Fruit fly (Drosophila melanogaster) whole organism, embryonic: ENCODE measurements around the gene hyd.

ENCODE experiments used
- Abd-B ChIP-seq: fragments of 200-800 bp; sonication (Bioruptor generic); optimal IDR thresholded peaks from 2 replicates; lab custom pipeline; 2018; ENCODE audit warnings: missing biosample characterization, mild to moderate bottlenecking, missing genetic modification characterization, moderate library complexity
- BtbVII ChIP-seq: fragments of 200-800 bp; sonication (Bioruptor generic); optimal IDR thresholded peaks from 3 replicates; lab custom pipeline; 2017; ENCODE audit warnings: missing biosample characterization, mild to moderate bottlenecking, missing genetic modification characterization
- Bteb2 ChIP-seq: fragments of 200-800 bp; sonication (Bioruptor generic); optimal IDR thresholded peaks from 2 replicates; lab custom pipeline; 2016; ENCODE audit warnings: missing biosample characterization, missing genetic modification characterization
- CG10366 ChIP-seq: fragments of 200-800 bp; sonication (Bioruptor generic); IDR thresholded peaks from 2 replicates; pipeline ENCODE4 v1.3.6; 2022; ENCODE audit warnings: missing biosample characterization, missing genetic modification characterization
- CG11696 ChIP-seq: fragments of 200-800 bp; sonication (Bioruptor generic); IDR thresholded peaks from 2 replicates; pipeline ENCODE4 v1.3.6; 2022; ENCODE audit warnings: missing biosample characterization, missing genetic modification characterization
- CG12391 ChIP-seq: fragments of 200-800 bp; sonication (Bioruptor generic); optimal IDR thresholded peaks from 3 replicates; lab custom pipeline; 2018; ENCODE audit warnings: missing biosample characterization, mild to moderate bottlenecking, missing genetic modification characterization, moderate library complexity
- CG12769 ChIP-seq: fragments of 200-800 bp; sonication (Bioruptor generic); optimal IDR thresholded peaks from 2 replicates; lab custom pipeline; 2019; ENCODE audit warnings: missing biosample characterization, mild to moderate bottlenecking, missing genetic modification characterization, moderate library complexity
- CG13424 ChIP-seq: fragments of 200-800 bp; sonication (Bioruptor generic); optimal IDR thresholded peaks from 2 replicates; lab custom pipeline; 2019; ENCODE audit warnings: missing biosample characterization, mild to moderate bottlenecking, missing genetic modification characterization, moderate library complexity
- CG13775 ChIP-seq: fragments of 200-800 bp; sonication (Bioruptor generic); optimal IDR thresholded peaks from 3 replicates; lab custom pipeline; 2017; ENCODE audit warnings: missing biosample characterization, mild to moderate bottlenecking, missing genetic modification characterization
- CG2116 ChIP-seq: fragments of 200-800 bp; sonication (Bioruptor generic); optimal IDR thresholded peaks from 3 replicates; lab custom pipeline; 2018; ENCODE audit warnings: missing biosample characterization, mild to moderate bottlenecking, missing genetic modification characterization
- CG2129 ChIP-seq: fragments of 200-800 bp; sonication (Bioruptor generic); IDR thresholded peaks from 2 replicates; pipeline ENCODE4 v1.3.6; 2022; ENCODE audit warnings: missing biosample characterization, missing genetic modification characterization; ENCODE audit not compliant: partially characterized antibody
- CG2678 ChIP-seq: fragments of 200-800 bp; sonication (Bioruptor generic); optimal IDR thresholded peaks from 3 replicates; lab custom pipeline; 2019; ENCODE audit warnings: missing biosample characterization, mild to moderate bottlenecking, missing genetic modification characterization, moderate library complexity
- CG30020 ChIP-seq: fragments of 200-800 bp; optimal IDR thresholded peaks from 2 replicates; lab custom pipeline; 2019; ENCODE audit warnings: missing biosample characterization, mild to moderate bottlenecking, missing genetic modification characterization, moderate library complexity
- CG32532 ChIP-seq: fragments of 200-800 bp; sonication (Bioruptor generic); IDR thresholded peaks from 2 replicates; pipeline ENCODE4 v1.3.6; 2022; ENCODE audit warnings: missing biosample characterization, missing genetic modification characterization
- CG3407 ChIP-seq: fragments of 200-800 bp; sonication (Bioruptor generic); optimal IDR thresholded peaks from 2 replicates; lab custom pipeline; 2018; ENCODE audit warnings: missing biosample characterization, mild to moderate bottlenecking, missing genetic modification characterization
- CG3726 ChIP-seq: fragments of 200-800 bp; sonication (Bioruptor generic); IDR thresholded peaks from 3 replicates; pipeline ENCODE4, ENCODE4 v1.3.6; 2022; ENCODE audit warnings: missing biosample characterization, missing genetic modification characterization
- CG7963 ChIP-seq: fragments of 200-800 bp; sonication (Bioruptor generic); IDR thresholded peaks from 3 replicates; pipeline ENCODE4 v1.3.6; 2022; ENCODE audit warnings: missing biosample characterization, missing genetic modification characterization; ENCODE audit not compliant: partially characterized antibody
- Drgx ChIP-seq: fragments of 200-800 bp; sonication (Bioruptor generic); IDR thresholded peaks from 2 replicates; pipeline ENCODE4 v1.3.6; 2022; ENCODE audit warnings: missing biosample characterization, missing genetic modification characterization
- Fer1 ChIP-seq: fragments of 200-800 bp; sonication (Bioruptor generic); optimal IDR thresholded peaks from 2 replicates; lab custom pipeline; 2017; ENCODE audit warnings: missing biosample characterization, mild to moderate bottlenecking, missing genetic modification characterization
- Fer3 ChIP-seq: fragments of 200-800 bp; sonication (Bioruptor generic); optimal IDR thresholded peaks from 2 replicates; lab custom pipeline; 2018; ENCODE audit warnings: missing biosample characterization, mild to moderate bottlenecking, missing genetic modification characterization, moderate library complexity
- GATAe ChIP-seq: fragments of 200-800 bp; sonication (Bioruptor generic); conservative IDR thresholded peaks from 2 replicates; pipeline ENCODE4 v1.3.6; 2022; ENCODE audit warnings: missing biosample characterization, missing genetic modification characterization
- Lhr ChIP-seq: fragments of 200-800 bp; sonication (Bioruptor generic); optimal IDR thresholded peaks from 3 replicates; lab custom pipeline; 2017; ENCODE audit warnings: mild to moderate bottlenecking, missing biosample characterization, missing genetic modification reagents, missing genetic modification characterization
- Lim3 ChIP-seq: fragments of 200-800 bp; sonication (Bioruptor generic); IDR thresholded peaks from 2 replicates; pipeline ENCODE4 v1.3.6; 2022; ENCODE audit warnings: missing biosample characterization, missing genetic modification characterization
- Mes4 ChIP-seq: fragments of 200-800 bp; sonication (Bioruptor generic); optimal IDR thresholded peaks from 2 replicates; lab custom pipeline; 2016; ENCODE audit warnings: missing biosample characterization, missing genetic modification characterization
- NfI ChIP-seq: fragments of 200-800 bp; sonication (Bioruptor generic); optimal IDR thresholded peaks from 3 replicates; lab custom pipeline; 2018; ENCODE audit warnings: missing biosample characterization, mild to moderate bottlenecking, missing genetic modification characterization, moderate library complexity
- Oli ChIP-seq: fragments of 200-800 bp; sonication (Bioruptor generic); optimal IDR thresholded peaks from 2 replicates; lab custom pipeline; 2018; ENCODE audit warnings: missing biosample characterization, mild to moderate bottlenecking, missing genetic modification characterization, moderate library complexity
- Opbp ChIP-seq: fragments of 200-800 bp; sonication (Bioruptor generic); IDR thresholded peaks from 3 replicates; pipeline ENCODE4 v1.3.6; 2022; ENCODE audit warnings: missing biosample characterization, missing genetic modification characterization; ENCODE audit not compliant: partially characterized antibody
- Sox100B ChIP-seq: fragments of 200-800 bp; sonication (Bioruptor generic); optimal IDR thresholded peaks from 3 replicates; lab custom pipeline; 2018; ENCODE audit warnings: missing biosample characterization, mild to moderate bottlenecking, missing genetic modification characterization
- Ssrp ChIP-seq: fragments of 200-800 bp; sonication (Bioruptor generic); optimal IDR thresholded peaks from 2 replicates; lab custom pipeline; 2018; ENCODE audit warnings: missing biosample characterization, mild to moderate bottlenecking, missing genetic modification characterization, moderate library complexity
- YL-1 ChIP-seq: fragments of 200-800 bp; sonication (Bioruptor generic); optimal IDR thresholded peaks from 3 replicates; lab custom pipeline; 2017; ENCODE audit warnings: missing biosample characterization, mild to moderate bottlenecking, missing genetic modification characterization
- bcd ChIP-seq: fragments of 200-800 bp; sonication (Bioruptor generic); optimal IDR thresholded peaks from 2 replicates; lab custom pipeline; 2017; ENCODE audit warnings: missing biosample characterization, mild to moderate bottlenecking, missing genetic modification characterization
- cas ChIP-seq: fragments of 200-800 bp; sonication (Bioruptor generic); IDR thresholded peaks from 2 replicates; pipeline ENCODE4 v1.3.6; 2022; ENCODE audit warnings: missing biosample characterization, missing genetic modification characterization
- caup ChIP-seq: fragments of 200-800 bp; sonication (Bioruptor generic); optimal IDR thresholded peaks from 3 replicates; lab custom pipeline; 2017; ENCODE audit warnings: missing biosample characterization, mild to moderate bottlenecking, missing genetic modification characterization, moderate library complexity; ENCODE audit not compliant: severe bottlenecking
- dimm ChIP-seq: fragments of 200-800 bp; sonication (Bioruptor generic); IDR thresholded peaks from 2 replicates; pipeline ENCODE4 v1.3.6; 2022; ENCODE audit warnings: missing biosample characterization, missing genetic modification characterization
- dmrt99B ChIP-seq: fragments of 200-800 bp; sonication (Bioruptor generic); optimal IDR thresholded peaks from 2 replicates; lab custom pipeline; 2018; ENCODE audit warnings: missing biosample characterization, mild to moderate bottlenecking, missing genetic modification characterization, moderate library complexity
- dpn ChIP-seq, 2 experiments: fragments of 200-800 bp; sonication (Bioruptor generic); optimal IDR thresholded peaks; 3 replicates each; lab custom pipeline; 2016; ENCODE audit warnings: missing biosample characterization in 2 of 2, missing genetic modification characterization in 2 of 2
- gcm2 ChIP-seq: fragments of 200-800 bp; sonication (Bioruptor generic); optimal IDR thresholded peaks from 2 replicates; lab custom pipeline; 2016; ENCODE audit warnings: missing biosample characterization, missing genetic modification characterization
- gem ChIP-seq: fragments of 200-800 bp; sonication (Bioruptor generic); optimal IDR thresholded peaks from 2 replicates; lab custom pipeline; 2019; ENCODE audit warnings: missing biosample characterization, mild to moderate bottlenecking, missing genetic modification characterization, moderate library complexity
- gt ChIP-seq: fragments of 200-800 bp; sonication (Bioruptor generic); IDR thresholded peaks from 2 replicates; pipeline ENCODE4 v1.3.6; 2022; ENCODE audit warnings: missing biosample characterization, missing genetic modification characterization
- hkb ChIP-seq, 2 experiments: fragments of 200-800 bp in 1 of 2; fragments of >200 bp in 1 of 2; sonication (Bioruptor generic) in 1 of 2; IDR thresholded peaks in 1 of 2; optimal IDR thresholded peaks in 1 of 2; 2 replicates each; pipeline versions ENCODE4 v1.3.6 to Lab custom; 2017 to 2022; ENCODE audit warnings: missing biosample characterization in 1 of 2, missing genetic modification characterization in 1 of 2
- org-1 ChIP-seq: fragments of 200-800 bp; sonication (Bioruptor generic); optimal IDR thresholded peaks from 2 replicates; lab custom pipeline; 2017; ENCODE audit warnings: missing biosample characterization, missing genetic modification characterization
- prd ChIP-seq, 3 experiments: fragments of >200 bp in 2 of 3; fragments of 200-800 bp in 1 of 3; sonication (Bioruptor generic) in 1 of 3; optimal IDR thresholded peaks in 2 of 3; IDR thresholded peaks in 1 of 3; 2 replicates in 2 of 3; 3 replicates in 1 of 3; pipeline versions ENCODE4 v1.3.6 to Lab custom; 2017 to 2022; ENCODE audit warnings: missing biosample characterization in 1 of 3, missing genetic modification characterization in 1 of 3
- rib ChIP-seq: fragments of 200-800 bp; sonication (Bioruptor generic); IDR thresholded peaks from 2 replicates; pipeline ENCODE4 v1.3.6; 2022; ENCODE audit warnings: missing biosample characterization, missing genetic modification characterization
- shn ChIP-seq: fragments of 200-800 bp; sonication (Bioruptor generic); optimal IDR thresholded peaks from 3 replicates; lab custom pipeline; 2016; ENCODE audit warnings: missing biosample characterization, missing genetic modification characterization
- slp2 ChIP-seq: fragments of 200-800 bp; sonication (Bioruptor generic); optimal IDR thresholded peaks from 2 replicates; lab custom pipeline; 2016; ENCODE audit warnings: missing biosample characterization, missing genetic modification characterization
- stc ChIP-seq: fragments of 200-800 bp; sonication (Bioruptor generic); IDR thresholded peaks from 2 replicates; pipeline ENCODE4 v1.3.6; 2022; ENCODE audit warnings: missing biosample characterization, missing genetic modification characterization
- tin ChIP-seq: fragments of 200-800 bp; sonication (Bioruptor generic); optimal IDR thresholded peaks from 3 replicates; lab custom pipeline; 2016; ENCODE audit warnings: missing biosample characterization, missing genetic modification characterization
- vfl ChIP-seq: fragments of 200-800 bp; sonication (Bioruptor generic); optimal IDR thresholded peaks from 2 replicates; lab custom pipeline; 2016; ENCODE audit warnings: missing biosample characterization, missing genetic modification characterization

hyd gene

DNA sequence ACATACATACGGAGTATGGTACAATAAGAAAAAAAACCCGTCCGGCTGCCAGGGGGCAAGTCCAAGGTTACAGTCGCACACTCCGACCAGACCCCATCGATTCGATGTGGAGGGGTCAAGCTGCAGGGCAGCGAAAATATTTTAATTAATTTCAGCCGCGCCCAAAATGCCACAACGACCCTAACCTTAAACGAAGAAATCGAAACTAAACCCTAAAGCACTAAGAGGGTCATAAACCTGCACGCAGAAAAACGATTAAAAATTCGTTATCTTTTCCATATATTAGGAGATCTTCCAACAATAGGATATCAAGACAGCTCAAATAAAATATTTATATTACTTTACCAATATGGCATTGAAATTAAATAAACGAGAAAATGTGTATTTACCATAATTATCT is 23.5 kb downstream of the hyd start (continued):
- TF ChIP-seq CG13424 (tag; lab: Kevin White, UChicago) (peak; percentile 50), CG12391 (tag; lab: Kevin White, UChicago) (peak; percentile 21), vfl (GFP tag; lab: Kevin White, UChicago) (no peak), gem (tag; lab: Kevin White, UChicago) (peak; percentile 58), Abd-B (GFP tag; lab: Kevin White, UChicago) (peak; percentile 36), Ssrp (tag; lab: Kevin White, UChicago) (peak; percentile 24), CG2678 (tag; lab: Kevin White, UChicago) (peak; percentile 7), Oli (tag; lab: Kevin White, UChicago) (peak; percentile 8), Fer3 (tag; lab: Kevin White, UChicago) (peak; percentile 20), dpn (GFP tag; optimal IDR thresholded peaks at IDR 0.05; lab: Kevin White, UChicago) (peak in 1 of 2 experiments; percentile 9)

DNA sequence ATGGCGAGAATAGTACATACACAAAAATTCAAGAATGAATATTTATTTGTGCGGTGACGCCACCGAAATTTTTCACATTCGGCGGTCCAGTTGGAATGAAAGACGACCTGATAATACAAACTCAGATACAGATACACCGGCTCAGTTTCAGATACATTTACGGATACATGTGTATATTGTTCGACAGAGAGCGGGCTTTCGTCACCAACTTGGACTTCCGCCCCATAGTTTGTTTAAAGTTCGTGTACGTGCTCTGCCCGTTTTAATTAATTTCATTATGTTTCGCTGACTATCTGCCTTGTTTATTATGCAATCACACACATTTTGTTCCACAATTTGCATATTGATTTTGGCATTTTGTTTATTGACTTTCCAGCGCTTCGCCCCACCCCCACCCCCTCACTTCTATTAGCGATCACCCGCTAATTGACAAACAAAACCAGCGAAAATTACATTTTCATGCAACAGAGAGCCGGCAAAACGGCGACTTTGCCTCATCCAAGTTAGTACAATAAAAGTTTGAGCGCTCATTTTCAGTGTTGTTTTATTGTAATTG is 24.2 kb downstream of the hyd start:
- no peak for TF ChIP-seq Bteb2
- no peak for TF ChIP-seq Drgx (GFP tag; lab: Robert Waterston, UW)
- TF ChIP-seq Opbp: no peak
- TF ChIP-seq cas (GFP tag; lab: Robert Waterston, UW): no peak
- TF ChIP-seq caup (GFP tag; lab: Kevin White, UChicago): peak; percentile 73
- no peak for TF ChIP-seq CG3407 (GFP tag; lab: Kevin White, UChicago)
- TF ChIP-seq CG3726 (GFP tag; lab: Robert Waterston, UW): no peak
- TF ChIP-seq BtbVII (GFP tag; lab: Kevin White, UChicago): peak; percentile 31
- no peak for TF ChIP-seq hkb (optimal IDR thresholded peaks at IDR 0.05; lab: Kevin White, UChicago)
- no peak for TF ChIP-seq hkb (GFP tag; IDR thresholded peaks at IDR 0.05; lab: Robert Waterston, UW)
- TF ChIP-seq slp2: no peak
- peak; percentile 2 for TF ChIP-seq shn (GFP tag; lab: Kevin White, UChicago)
- TF ChIP-seq org-1 (GFP tag; lab: Kevin White, UChicago): peak; percentile 33
- TF ChIP-seq CG32532 (GFP tag; lab: Robert Waterston, UW): no peak
- no peak for TF ChIP-seq CG30020 (tag; lab: Kevin White, UChicago)
- no peak for TF ChIP-seq rib (GFP tag; lab: Robert Waterston, UW)
- no peak for TF ChIP-seq CG10366
- TF ChIP-seq prd (optimal IDR thresholded peaks at IDR 0.05; lab: Kevin White, UChicago): no peak
- TF ChIP-seq prd (GFP tag; IDR thresholded peaks at IDR 0.05; lab: Robert Waterston, UW): no peak
- no peak for TF ChIP-seq GATAe (GFP tag; lab: Robert Waterston, UW)
- no peak for TF ChIP-seq tin (GFP tag; lab: Kevin White, UChicago)
- peak; percentile 40 for TF ChIP-seq Fer1 (GFP tag; lab: Kevin White, UChicago)
- TF ChIP-seq bcd (GFP tag; lab: Kevin White, UChicago): peak; percentile 9
- peak; percentile 57 for TF ChIP-seq CG12769 (tag; lab: Kevin White, UChicago)
- no peak for TF ChIP-seq YL-1 (GFP tag; lab: Kevin White, UChicago)
- TF ChIP-seq CG13775 (GFP tag; lab: Kevin White, UChicago): no peak
- peak; percentile 31 for TF ChIP-seq Sox100B (GFP tag; lab: Kevin White, UChicago)
- peak; percentile 45 for TF ChIP-seq dmrt99B
- no peak for TF ChIP-seq CG2129 (GFP tag; lab: Robert Waterston, UW)
- TF ChIP-seq gt (GFP tag; lab: Robert Waterston, UW): no peak
- no peak for TF ChIP-seq CG11696
- TF ChIP-seq stc: no peak
- no peak for TF ChIP-seq CG2116
- peak; percentile 45 for TF ChIP-seq NfI (GFP tag; lab: Kevin White, UChicago)
- TF ChIP-seq Lim3 (GFP tag; lab: Robert Waterston, UW): no peak
- no peak for TF ChIP-seq Lhr (GFP tag; lab: Kevin White, UChicago)
- TF ChIP-seq Mes4: no peak
- TF ChIP-seq gcm2: no peak
- TF ChIP-seq dimm (GFP tag; lab: Robert Waterston, UW): no peak
- no peak for TF ChIP-seq CG7963 (GFP tag; lab: Robert Waterston, UW)
